Fruit fly (Drosophila melanogaster) whole organism, prepupa: ENCODE measurements around the gene Tsp2A.

Experiments used
- Blimp-1 ChIP-seq: fragments of 200-800 bp; sonication (Bioruptor generic); optimal IDR thresholded peaks from 3 replicates; lab custom pipeline; 2017; ENCODE audit warnings: missing biosample characterization, missing genetic modification characterization, mild to moderate bottlenecking, moderate library complexity, missing genetic modification reagents
- CG10669 ChIP-seq: fragments of 200-800 bp; sonication (Bioruptor generic); optimal IDR thresholded peaks from 3 replicates; lab custom pipeline; 2018; ENCODE audit warnings: missing biosample characterization, mild to moderate bottlenecking, missing genetic modification characterization, moderate library complexity
- CG11762 ChIP-seq: fragments of 200-800 bp; sonication (Bioruptor generic); optimal IDR thresholded peaks from 3 replicates; lab custom pipeline; 2016; ENCODE audit warnings: missing biosample characterization, missing genetic modification characterization; ENCODE audit not compliant: insufficient read depth
- CG11902 ChIP-seq: fragments of 200-800 bp; sonication (Bioruptor generic); optimal IDR thresholded peaks from 3 replicates; lab custom pipeline; 2016; ENCODE audit warnings: missing biosample characterization, missing genetic modification characterization
- CG1621 ChIP-seq: fragments of 200-800 bp; sonication (Bioruptor generic); optimal IDR thresholded peaks from 3 replicates; lab custom pipeline; 2018; ENCODE audit warnings: missing biosample characterization, mild to moderate bottlenecking, missing genetic modification characterization
- CG16779 ChIP-seq: fragments of 200-800 bp; sonication (Bioruptor generic); optimal IDR thresholded peaks from 3 replicates; lab custom pipeline; 2017; ENCODE audit warnings: missing biosample characterization, mild to moderate bottlenecking, missing genetic modification characterization
- CG31627 ChIP-seq: fragments of 200-800 bp; sonication (Bioruptor generic); optimal IDR thresholded peaks from 3 replicates; lab custom pipeline; 2016; ENCODE audit warnings: missing biosample characterization, missing genetic modification characterization
- CG34406 ChIP-seq: fragments of 200-800 bp; sonication (Bioruptor generic); optimal IDR thresholded peaks from 3 replicates; lab custom pipeline; 2016; ENCODE audit warnings: missing biosample characterization, missing genetic modification characterization
- CG3919 ChIP-seq: fragments of 200-800 bp; sonication (Bioruptor generic); optimal IDR thresholded peaks from 3 replicates; lab custom pipeline; 2016; ENCODE audit warnings: missing biosample characterization, missing genetic modification characterization
- CG4318 ChIP-seq: fragments of 200-800 bp; sonication (Bioruptor generic); optimal IDR thresholded peaks from 3 replicates; lab custom pipeline; 2017; ENCODE audit warnings: missing biosample characterization, mild to moderate bottlenecking, missing genetic modification characterization
- CG6163 ChIP-seq: fragments of 200-800 bp; sonication (Bioruptor generic); IDR thresholded peaks from 3 replicates; pipeline ENCODE4 v1.3.6; 2022; ENCODE audit warnings: missing biosample characterization, missing genetic modification characterization
- CG6808 ChIP-seq: fragments of 200-800 bp; sonication (Bioruptor generic); optimal IDR thresholded peaks from 3 replicates; lab custom pipeline; 2017; ENCODE audit warnings: missing biosample characterization, missing genetic modification characterization, mild to moderate bottlenecking, moderate library complexity, missing genetic modification reagents
- CG8119 ChIP-seq: fragments of 200-800 bp; sonication (Bioruptor generic); IDR thresholded peaks from 3 replicates; pipeline ENCODE4 v1.3.6; 2022; ENCODE audit warnings: missing biosample characterization, missing genetic modification characterization
- CG8319 ChIP-seq: fragments of 200-800 bp; sonication (Bioruptor generic); optimal IDR thresholded peaks from 3 replicates; lab custom pipeline; 2016; ENCODE audit warnings: missing biosample characterization, missing genetic modification characterization
- CG8632 ChIP-seq: fragments of 200-800 bp; sonication (Bioruptor generic); optimal IDR thresholded peaks from 3 replicates; lab custom pipeline; 2016; ENCODE audit warnings: missing biosample characterization, missing genetic modification characterization
- Eip75B ChIP-seq: fragments of 200-800 bp; sonication (Bioruptor generic); optimal IDR thresholded peaks from 3 replicates; lab custom pipeline; 2016; ENCODE audit warnings: missing biosample characterization, missing genetic modification characterization
- Eip78C ChIP-seq: fragments of 200-800 bp; sonication (Bioruptor generic); peaks from one replicate; lab custom pipeline; 2016; ENCODE audit warnings: missing biosample characterization, missing genetic modification characterization
- Ets96B ChIP-seq: fragments of 200-800 bp; optimal IDR thresholded peaks from 2 replicates; lab custom pipeline; 2019; ENCODE audit warnings: missing biosample characterization, mild to moderate bottlenecking, missing genetic modification characterization, moderate library complexity
- Hr4 ChIP-seq: fragments of 200-800 bp; sonication (Bioruptor generic); optimal IDR thresholded peaks from 3 replicates; lab custom pipeline; 2016; ENCODE audit warnings: missing biosample characterization, missing genetic modification characterization
- Lpt ChIP-seq: fragments of 200-800 bp; sonication (Bioruptor generic); optimal IDR thresholded peaks from 3 replicates; lab custom pipeline; 2016; ENCODE audit warnings: missing biosample characterization, missing genetic modification characterization
- OdsH ChIP-seq: fragments of 200-800 bp; sonication (Bioruptor generic); optimal IDR thresholded peaks from 3 replicates; lab custom pipeline; 2016; ENCODE audit warnings: missing biosample characterization, missing genetic modification characterization
- Smox ChIP-seq: fragments of 200-800 bp; sonication (Bioruptor generic); optimal IDR thresholded peaks from 3 replicates; lab custom pipeline; 2016; ENCODE audit warnings: missing biosample characterization, missing genetic modification characterization
- Sox102F ChIP-seq: fragments of 200-800 bp; sonication (Bioruptor generic); optimal IDR thresholded peaks from 2 replicates; lab custom pipeline; 2016; ENCODE audit warnings: missing biosample characterization, mild to moderate bottlenecking, missing genetic modification characterization
- Sox14 ChIP-seq: fragments of 200-800 bp; sonication (Bioruptor generic); optimal IDR thresholded peaks from 3 replicates; lab custom pipeline; 2016; ENCODE audit warnings: missing biosample characterization, missing genetic modification characterization
- achi ChIP-seq: fragments of 200-800 bp; sonication (Bioruptor generic); optimal IDR thresholded peaks from 3 replicates; lab custom pipeline; 2016; ENCODE audit warnings: missing biosample characterization, missing genetic modification characterization
- eg ChIP-seq: fragments of 200-800 bp; sonication (Bioruptor generic); IDR thresholded peaks from 3 replicates; pipeline ENCODE4 v1.3.6; 2022; ENCODE audit warnings: missing biosample characterization, missing genetic modification characterization
- esn ChIP-seq: fragments of 200-800 bp; sonication (Bioruptor generic); optimal IDR thresholded peaks from 2 replicates; lab custom pipeline; 2016; ENCODE audit warnings: missing biosample characterization, mild to moderate bottlenecking, missing genetic modification characterization, moderate library complexity
- fd85E ChIP-seq: fragments of 200-800 bp; sonication (Bioruptor generic); optimal IDR thresholded peaks from 3 replicates; lab custom pipeline; 2016; ENCODE audit warnings: missing biosample characterization, missing genetic modification characterization
- net ChIP-seq: fragments of 200-800 bp; sonication (Bioruptor generic); optimal IDR thresholded peaks from 3 replicates; lab custom pipeline; 2016; ENCODE audit warnings: missing biosample characterization, missing genetic modification characterization
- pdm3 ChIP-seq: fragments of 200-800 bp; sonication (Bioruptor generic); optimal IDR thresholded peaks from 3 replicates; lab custom pipeline; 2016; ENCODE audit warnings: missing biosample characterization, missing genetic modification characterization
- salr ChIP-seq, 2 experiments: fragments of 200-800 bp; sonication (Bioruptor generic); optimal IDR thresholded peaks; 3 replicates each; lab custom pipeline; 2016 to 2018; ENCODE audit warnings: missing biosample characterization in 2 of 2, missing genetic modification characterization in 2 of 2, mild to moderate bottlenecking in 1 of 2
- spab ChIP-seq: fragments of 200-800 bp; sonication (Bioruptor generic); optimal IDR thresholded peaks from 2 replicates; lab custom pipeline; 2017; ENCODE audit warnings: missing biosample characterization, mild to moderate bottlenecking, missing genetic modification characterization, missing genetic modification reagents
- ss ChIP-seq, 2 experiments: fragments of 200-800 bp; sonication (Bioruptor generic); optimal IDR thresholded peaks; 2 replicates in 1 of 2; 3 replicates in 1 of 2; lab custom pipeline; 2017 to 2018; ENCODE audit warnings: mild to moderate bottlenecking in 2 of 2, missing biosample characterization in 2 of 2, missing genetic modification characterization in 2 of 2, moderate library complexity in 1 of 2
- svp ChIP-seq: fragments of 200-800 bp; sonication (Bioruptor generic); peaks from one replicate; lab custom pipeline; 2016; ENCODE audit warnings: missing biosample characterization, missing genetic modification characterization
- vri ChIP-seq: fragments of 200-800 bp; sonication (Bioruptor generic); optimal IDR thresholded peaks from 3 replicates; lab custom pipeline; 2016; ENCODE audit warnings: missing biosample characterization, mild to moderate bottlenecking, missing genetic modification characterization

Tsp2A gene

DNA sequence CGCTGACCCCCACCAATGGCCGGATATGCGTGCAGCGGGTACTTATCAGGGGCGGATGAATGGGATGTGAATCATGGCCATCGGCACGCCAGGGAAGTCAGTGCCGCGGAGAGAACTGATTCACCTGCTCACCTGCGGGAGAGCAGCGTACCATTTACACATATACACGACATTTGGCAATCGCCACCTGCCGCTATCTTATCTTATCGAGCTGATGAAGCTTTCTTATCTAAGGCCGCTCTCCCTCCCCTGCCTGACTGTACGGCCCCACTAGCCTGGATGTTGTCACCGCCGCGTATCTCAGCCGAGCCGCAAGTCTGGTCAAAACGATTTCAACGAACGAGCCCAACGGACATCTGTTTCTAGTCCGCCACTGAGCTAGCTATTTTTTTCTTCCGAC, at the start of gene Tsp2A:
Gene Tsp2A, plus strand, starts transcription at position 298 of the 400 bp plus-strand sequence.
- TF ChIP-seq esn (GFP tag; lab: Kevin White, UChicago) (no peak), vri (GFP tag; lab: Kevin White, UChicago) (peak; percentile 96)

DNA sequence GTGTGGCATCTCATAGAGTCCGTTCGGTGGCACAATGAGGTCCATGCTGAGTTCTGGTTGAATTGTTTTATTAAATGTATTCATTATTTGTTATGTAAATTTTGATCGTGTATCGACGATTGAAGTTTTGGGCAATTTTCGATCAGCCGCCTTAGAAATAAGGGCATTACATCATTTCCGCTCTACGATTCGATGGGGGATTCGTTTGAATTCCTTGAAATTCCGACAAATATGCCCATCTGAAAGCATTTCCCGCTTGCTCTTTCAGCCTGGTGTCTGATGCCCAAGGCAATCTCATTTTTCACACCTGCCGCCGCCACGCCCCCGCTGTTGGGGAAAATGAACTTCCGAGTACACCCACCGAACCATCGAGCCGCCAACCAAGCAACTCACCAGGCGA, 48.1 kb upstream of the Tsp2A start, which contains the start of gene CG32811:
Gene CG32811, minus strand, starts transcription at position 101 of the 400 bp plus-strand sequence.
- TF ChIP-seq CG8319: no peak
- TF ChIP-seq CG31627 (GFP tag; lab: Kevin White, UChicago): no peak
- TF ChIP-seq Eip75B (GFP tag; lab: Kevin White, UChicago): no peak
- TF ChIP-seq CG10669: no peak
- TF ChIP-seq CG8119 (GFP tag; lab: Robert Waterston, UW): no peak
- TF ChIP-seq CG11762 (GFP tag; lab: Kevin White, UChicago): no peak
- no peak for TF ChIP-seq CG3919 (GFP tag; lab: Kevin White, UChicago)
- TF ChIP-seq CG6163 (GFP tag; lab: Robert Waterston, UW): no peak
- TF ChIP-seq Ets96B: no peak
- TF ChIP-seq CG6808: no peak
- no peak for TF ChIP-seq pdm3 (GFP tag; lab: Kevin White, UChicago)
- no peak for TF ChIP-seq Sox14 (GFP tag; lab: Kevin White, UChicago)
- no peak for TF ChIP-seq esn (GFP tag; lab: Kevin White, UChicago)
- TF ChIP-seq, all 60 proteins: peak for 0

DNA sequence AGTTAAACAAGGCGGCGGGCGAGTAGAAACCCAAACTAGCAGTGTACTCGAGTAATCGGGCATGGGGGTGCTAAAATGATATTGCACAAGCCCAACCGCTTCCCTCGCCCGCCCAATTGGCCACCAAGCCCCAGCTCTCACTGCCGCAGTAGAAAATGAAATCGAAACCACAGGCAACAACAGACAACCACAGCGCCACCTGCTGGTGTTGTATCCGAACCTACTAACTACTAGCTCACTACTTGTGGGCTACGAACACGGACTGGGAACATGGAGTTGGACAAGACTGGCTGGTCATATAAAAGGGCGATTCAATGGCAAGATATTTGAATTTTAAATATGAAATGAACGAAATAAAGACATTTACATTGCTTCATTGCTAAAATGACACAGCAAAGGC, 46.4 kb upstream of the Tsp2A start:
- TF ChIP-seq CG8119 (GFP tag; lab: Robert Waterston, UW): no peak
- TF ChIP-seq fd85E (GFP tag; lab: Kevin White, UChicago): no peak
- TF ChIP-seq Sox102F (GFP tag; lab: Kevin White, UChicago): no peak
- TF ChIP-seq Sox14 (GFP tag; lab: Kevin White, UChicago): no peak
- no peak for TF ChIP-seq eg
- no peak for TF ChIP-seq CG34406
- no peak for TF ChIP-seq CG4318 (GFP tag; lab: Kevin White, UChicago)
- no peak for TF ChIP-seq Ets96B
- no peak for TF ChIP-seq ss (GFP tag; optimal IDR thresholded peaks at IDR 0.05; lab: Kevin White, UChicago)
- TF ChIP-seq net (GFP tag; lab: Kevin White, UChicago): no peak
- no peak for TF ChIP-seq Lpt (GFP tag; lab: Kevin White, UChicago)
- no peak for TF ChIP-seq achi (GFP tag; lab: Kevin White, UChicago)
- no peak for TF ChIP-seq Hr4 (GFP tag; lab: Kevin White, UChicago)
- TF ChIP-seq CG16779: no peak
- no peak for TF ChIP-seq Smox (GFP tag; lab: Kevin White, UChicago)
- TF ChIP-seq CG6808: no peak
- no peak for TF ChIP-seq salr (GFP tag; optimal IDR thresholded peaks at IDR 0.05; lab: Kevin White, UChicago)
- TF ChIP-seq svp (GFP tag; lab: Kevin White, UChicago): no peak
- no peak for TF ChIP-seq CG31627 (GFP tag; lab: Kevin White, UChicago)
- no peak for TF ChIP-seq OdsH (GFP tag; lab: Kevin White, UChicago)

DNA sequence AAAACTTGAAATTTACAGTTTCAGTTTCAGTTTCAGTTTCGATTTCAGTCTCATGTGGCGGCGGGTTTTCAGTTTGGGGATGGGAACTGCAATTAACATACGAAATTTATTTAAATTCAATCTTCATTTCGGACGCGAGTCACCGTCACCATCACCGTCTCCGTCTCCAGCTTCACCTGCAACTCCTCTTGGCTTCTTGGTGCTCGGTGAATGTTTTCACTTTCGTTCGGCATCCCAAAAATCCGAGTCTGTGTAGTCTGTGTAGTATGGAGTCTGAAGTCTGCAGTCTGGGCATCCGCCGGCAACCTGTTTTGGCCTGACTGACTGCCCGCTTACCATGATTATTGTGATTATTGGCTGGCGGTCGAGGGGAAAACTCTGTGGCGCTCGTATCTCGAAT, 42.4 kb upstream of the Tsp2A start:
- TF ChIP-seq Blimp-1 (GFP tag; lab: Kevin White, UChicago): peak; percentile 95
- no peak for TF ChIP-seq CG3919 (GFP tag; lab: Kevin White, UChicago)
- no peak for TF ChIP-seq spab
- TF ChIP-seq Smox (GFP tag; lab: Kevin White, UChicago): no peak
- TF ChIP-seq CG1621: no peak
- TF ChIP-seq CG11902 (GFP tag; lab: Kevin White, UChicago): no peak
- no peak for TF ChIP-seq CG6808
- no peak for TF ChIP-seq CG8632 (GFP tag; lab: Kevin White, UChicago)
- peak; percentile 50 for TF ChIP-seq Eip78C (GFP tag; lab: Kevin White, UChicago)
